Fruit fly (Drosophila melanogaster) Kc167 (cell line): ENCODE data around the gene CG31463.

Experiments used
- Myc ChIP-seq: fragments of >200 bp; optimal IDR thresholded peaks from 2 replicates; lab custom pipeline; 2017; ENCODE audit warnings: missing external identifiers
- Sin3A ChIP-seq: fragments of >200 bp; optimal IDR thresholded peaks from 2 replicates; lab custom pipeline; 2018; ENCODE audit warnings: missing external identifiers
- insv ChIP-seq: fragments of >200 bp; optimal IDR thresholded peaks from 3 replicates; lab custom pipeline; 2018; ENCODE audit warnings: missing external identifiers
- psq ChIP-seq: fragments of >200 bp; optimal IDR thresholded peaks from 2 replicates; lab custom pipeline; 2017; ENCODE audit warnings: missing external identifiers
- ttk ChIP-seq: sonication (Bioruptor generic); optimal IDR thresholded peaks from 2 replicates; lab custom pipeline; 2017; ENCODE audit warnings: missing external identifiers

- TF ChIP-seq psq (lab: Kevin White, UChicago) (no peak), Sin3A (no peak), ttk (lab: Kevin White, UChicago) (no peak), insv (lab: Kevin White, UChicago) (no peak), Myc (lab: Kevin White, UChicago) (no peak)
These were observed 19.9 kb downstream of the CG31463 start, which contains the start of the genes CG11694 and CG11698 for dm6 chr3R:8312037-8312436.
